Worm (Caenorhabditis elegans): ENCODE measurements around the gene R10F2.6.
A peak's percentile ranks its signal among the peaks of the same experiment; 100 is the strongest.

R10F2.6 gene

DNA sequence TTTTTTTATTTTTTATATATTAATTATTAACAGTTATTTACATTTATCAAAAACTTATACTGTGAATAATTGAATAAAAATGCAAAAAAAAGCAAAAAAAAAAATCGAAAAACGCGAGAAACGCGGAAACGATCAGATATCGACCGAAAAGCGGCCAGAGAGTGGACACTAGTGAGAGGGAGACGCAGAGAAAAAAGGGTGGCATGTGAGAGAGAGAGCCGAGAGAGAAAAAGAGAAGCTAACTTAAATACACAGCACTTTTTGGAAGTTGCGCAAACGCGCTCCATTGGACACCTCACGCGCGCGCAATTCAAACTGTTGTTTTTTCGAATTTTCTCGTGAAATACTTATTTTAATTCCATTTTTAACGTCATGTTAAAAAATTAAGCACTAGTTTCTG, 22.6 kb upstream of the R10F2.6 start (continued):
- TF ChIP-seq madf-2 (tag; optimal IDR thresholded peaks at IDR 0.05) = no peak
- TF ChIP-seq ahr-1 (tag; optimal IDR thresholded peaks at IDR 0.05) = no peak
- no peak for TF ChIP-seq C38D4.7 (GFP tag; optimal IDR thresholded peaks at IDR 0.05)
- TF ChIP-seq syd-9 (tag; optimal IDR thresholded peaks at IDR 0.05) = no peak
- TF ChIP-seq unc-42 (tag; optimal IDR thresholded peaks at IDR 0.05) = peak; percentile 75
- no peak for TF ChIP-seq fkh-10 (GFP tag; optimal IDR thresholded peaks at IDR 0.05)
- peak; percentile 28 for TF ChIP-seq unc-86 (tag; optimal IDR thresholded peaks at IDR 0.05)
- no peak for TF ChIP-seq hlh-15 (tag; optimal IDR thresholded peaks at IDR 0.05)
- 0 out of 2 replicates have a peak, but pooled peaks have one; percentile 22 for TF ChIP-seq unc-3 (GFP tag; conservative IDR thresholded peaks at IDR 0.05)
- TF ChIP-seq unc-3 (tag; optimal IDR thresholded peaks at IDR 0.05) = no peak
- peak; percentile 75 for TF ChIP-seq ceh-31 (tag; optimal IDR thresholded peaks at IDR 0.05)
- no peak for TF ChIP-seq npax-4 (tag; optimal IDR thresholded peaks at IDR 0.05)
- no peak for TF ChIP-seq zip-5 (tag; optimal IDR thresholded peaks at IDR 0.05)
- TF ChIP-seq mec-3 (tag; optimal IDR thresholded peaks at IDR 0.05; ENCODE audit: borderline replicate concordance) = no peak
- TF ChIP-seq tbx-2 (tag; optimal IDR thresholded peaks at IDR 0.05) = peak; percentile 75
- TF ChIP-seq hlh-8 (tag; optimal IDR thresholded peaks at IDR 0.05) = no peak
- no peak for TF ChIP-seq ztf-16 (tag; optimal IDR thresholded peaks at IDR 0.05)
- peak; percentile 46 for TF ChIP-seq rnt-1 (tag; optimal IDR thresholded peaks at IDR 0.05)
- no peak for TF ChIP-seq sdc-2 (tag; optimal IDR thresholded peaks at IDR 0.05)
- TF ChIP-seq nhr-11 (tag; optimal IDR thresholded peaks at IDR 0.05) = no peak
- peak; percentile 66 for TF ChIP-seq F13H6.1 (tag; optimal IDR thresholded peaks at IDR 0.05)
- TF ChIP-seq nfya-1 (tag; optimal IDR thresholded peaks at IDR 0.05) = peak; percentile 72
- peak; percentile 84 for TF ChIP-seq hlh-30 (tag; optimal IDR thresholded peaks at IDR 0.05; ENCODE audit: insufficient read depth)
- peak; percentile 77 for TF ChIP-seq ceh-18 (tag; optimal IDR thresholded peaks at IDR 0.05)
- TF ChIP-seq fax-1 (tag; optimal IDR thresholded peaks at IDR 0.05) = no peak
- no peak for TF ChIP-seq C08G9.2 (tag; optimal IDR thresholded peaks at IDR 0.05)
- no peak for TF ChIP-seq ceh-24 (tag; optimal IDR thresholded peaks at IDR 0.05)
- no peak for TF ChIP-seq nhr-232 (tag; optimal IDR thresholded peaks at IDR 0.05)
- TF ChIP-seq pqm-1 (tag; optimal IDR thresholded peaks at IDR 0.05) = no peak
- TF ChIP-seq Y22D7AL.16 (tag; optimal IDR thresholded peaks at IDR 0.05) = no peak
- TF ChIP-seq sox-2 (GFP tag; IDR thresholded peaks at IDR 0.05) = no peak
- no peak for TF ChIP-seq ceh-22 (tag; optimal IDR thresholded peaks at IDR 0.05)
- no peak for TF ChIP-seq elt-4 (tag; optimal IDR thresholded peaks at IDR 0.05)
- TF ChIP-seq ceh-6 (GFP tag; optimal IDR thresholded peaks at IDR 0.05) = no peak
- TF ChIP-seq pha-4 (tag; optimal IDR thresholded peaks at IDR 0.05) = no peak
- TF ChIP-seq ceh-14 (tag; optimal IDR thresholded peaks at IDR 0.05) = no peak
- no peak for TF ChIP-seq odd-2 (tag; optimal IDR thresholded peaks at IDR 0.05)
- no peak for TF ChIP-seq pax-1 (tag; optimal IDR thresholded peaks at IDR 0.05)
- TF ChIP-seq ceh-45 (GFP tag; IDR thresholded peaks at IDR 0.05) = no peak
- no peak for TF ChIP-seq pat-9 (tag; optimal IDR thresholded peaks at IDR 0.05)
- no peak for TF ChIP-seq T23F11.4 (GFP tag; optimal IDR thresholded peaks at IDR 0.05)
- TF ChIP-seq lin-11 (tag; optimal IDR thresholded peaks at IDR 0.05) = no peak
- no peak for TF ChIP-seq tbx-7 (tag; optimal IDR thresholded peaks at IDR 0.05)
- TF ChIP-seq ceh-9 (tag; optimal IDR thresholded peaks at IDR 0.05) = no peak
- no peak for TF ChIP-seq pha-2 (tag; optimal IDR thresholded peaks at IDR 0.05)
- TF ChIP-seq ets-4 (tag; optimal IDR thresholded peaks at IDR 0.05) = peak; percentile 14

DNA sequence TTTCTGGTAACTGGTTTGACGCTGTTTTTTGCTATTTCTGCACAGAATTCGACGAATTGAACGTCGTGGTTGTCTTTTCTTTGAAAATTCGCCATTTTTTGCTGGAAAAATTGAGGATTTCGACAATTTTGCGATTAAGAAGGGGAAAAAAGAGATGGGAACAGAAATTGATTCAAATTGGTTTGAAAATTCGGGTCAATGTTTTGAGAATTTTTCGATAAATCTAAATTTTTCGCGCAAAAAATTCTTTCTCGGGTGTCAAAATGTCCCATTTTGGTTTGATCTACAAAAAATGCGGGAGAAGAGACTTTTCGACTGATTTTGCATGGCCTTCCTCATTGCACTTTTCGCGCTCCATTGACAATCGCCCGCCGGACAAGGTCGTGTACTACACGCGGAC, 21.6 kb upstream of the R10F2.6 start, which contains the start of gene H05C05.2:
H05C05.2 (minus strand) TSS at position 101 of the 400 bp plus-strand sequence.
- TF ChIP-seq pat-9 (tag; optimal IDR thresholded peaks at IDR 0.05) = no peak

All from whole organism, late embryonic.